Worm (Caenorhabditis elegans) whole organism, young adult: Measurements from ENCODE around the gene marg-1.

Source experiments
- F23B12.7 ChIP-seq: sonication (generic microtip); optimal IDR thresholded peaks from 2 replicates; lab custom pipeline; 2017; ENCODE audit warnings: missing genetic modification characterization, mild to moderate bottlenecking, missing compliant biosample characterization, antibody characterized with exemption, moderate library complexity; ENCODE audit not compliant: insufficient read depth
- F55B11.4 ChIP-seq: sonication (generic microtip); optimal IDR thresholded peaks from 2 replicates; lab custom pipeline; 2016; ENCODE audit warnings: missing compliant biosample characterization, missing genetic modification characterization, borderline replicate concordance; ENCODE audit not compliant: insufficient read depth
- aptf-3 ChIP-seq: fragments of 200-800 bp; sonication (Bioruptor generic); IDR thresholded peaks from 2 replicates; pipeline ENCODE4 v1.3.6; 2022; ENCODE audit warnings: missing genetic modification characterization, missing compliant biosample characterization
- him-1 ChIP-seq: sonication (generic microtip); optimal IDR thresholded peaks from 2 replicates; lab custom pipeline; 2016; ENCODE audit warnings: missing genotype, missing genetic modification reagents, missing genetic modification characterization, missing compliant biosample characterization
- sdz-38 ChIP-seq: sonication (generic microtip); optimal IDR thresholded peaks from 2 replicates; lab custom pipeline; 2016; ENCODE audit warnings: missing genotype, missing genetic modification characterization, missing compliant biosample characterization
- snpc-4 ChIP-seq, 5 experiments: fragments of 150-350 bp in 1 of 5; sonication (generic microtip) in 4 of 5; optimal IDR thresholded peaks; 2 replicates each; lab custom pipeline; 2014 to 2018; ENCODE audit warnings: missing genetic modification characterization in 5 of 5, missing biosample characterization in 3 of 5, antibody characterized with exemption in 2 of 5, mild to moderate bottlenecking in 2 of 5, missing compliant biosample characterization in 2 of 5, missing genotype in 2 of 5, moderate library complexity in 2 of 5, missing genetic modification reagents in 1 of 5
- unc-62 ChIP-seq: fragments of 150-350 bp; optimal IDR thresholded peaks from 2 replicates; lab custom pipeline; 2014; ENCODE audit warnings: missing biosample characterization, missing genetic modification reagents, missing genetic modification characterization
- ztf-6 ChIP-seq: fragments of 200-800 bp; sonication (Bioruptor generic); IDR thresholded peaks from 2 replicates; pipeline ENCODE4 v1.3.6; 2022; ENCODE audit warnings: missing genetic modification reagents, missing genetic modification characterization, missing compliant biosample characterization

ce11 chrX:3742223-3742622 lies 38.7 kb downstream of the marg-1 start, which contains the start of gene fkh-2:
- TF ChIP-seq ztf-6 (GFP tag; lab: Robert Waterston, UW) (no peak), F23B12.7 (tag; lab: Kevin White, UChicago) (no peak), aptf-3 (GFP tag; lab: Robert Waterston, UW) (no peak), sdz-38 (tag; lab: Kevin White, UChicago) (no peak), him-1 (tag; lab: Kevin White, UChicago) (no peak), unc-62 (GFP tag; lab: Kevin White, UChicago) (no peak), F55B11.4 (tag; lab: Kevin White, UChicago) (no peak), snpc-4 (GFP tag; optimal IDR thresholded peaks at IDR 0.05; lab: Kevin White, UChicago) (no peak), snpc-4 (tag; optimal IDR thresholded peaks at IDR 0.05; lab: Kevin White, UChicago) (no peak)
